Fruit fly (Drosophila melanogaster): ENCODE data around the gene Paics.
A peak's percentile ranks its signal among the peaks of the same experiment; 100 is the strongest.

Gene Paics

dm6 chrX:12733770-12734189 is 26.6 kb downstream of the Paics start:
- TF ChIP-seq Hr38 (GFP tag; optimal IDR thresholded peaks at IDR 0.05) (no peak), svp (GFP tag) (peak; percentile 60)

- TF ChIP-seq Blimp-1 (GFP tag; optimal IDR thresholded peaks at IDR 0.05) (no peak), CG6163 (GFP tag; IDR thresholded peaks at IDR 0.05) (no peak), Ets21C (GFP tag; optimal IDR thresholded peaks at IDR 0.05) (no peak), CG3919 (GFP tag; optimal IDR thresholded peaks at IDR 0.05) (no peak), Gug (GFP tag; IDR thresholded peaks at IDR 0.05) (no peak), spab (GFP tag; optimal IDR thresholded peaks at IDR 0.05) (no peak), CG3032 (tag; optimal IDR thresholded peaks at IDR 0.05) (no peak), acj6 (GFP tag; optimal IDR thresholded peaks at IDR 0.05) (no peak), CG7368 (GFP tag; optimal IDR thresholded peaks at IDR 0.05) (no peak), fd85E (GFP tag; optimal IDR thresholded peaks at IDR 0.05) (no peak), Smox (GFP tag; optimal IDR thresholded peaks at IDR 0.05) (no peak), vri (GFP tag; optimal IDR thresholded peaks at IDR 0.05) (peak; percentile 29), CG31627 (GFP tag; optimal IDR thresholded peaks at IDR 0.05) (no peak), Eip93F (GFP tag; optimal IDR thresholded peaks at IDR 0.05) (peak; percentile 13), Sox102F (GFP tag; optimal IDR thresholded peaks at IDR 0.05) (no peak), Eip78C (GFP tag) (peak; percentile 30), CG16779 (tag; optimal IDR thresholded peaks at IDR 0.05) (no peak)
These were observed 27.9 kb downstream of the Paics start for dm6 chrX:12732486-12732885.

dm6 chrX:12731077-12731476 is 29.3 kb downstream of the Paics start:
- no peak for TF ChIP-seq Gug (GFP tag; IDR thresholded peaks at IDR 0.05)
- TF ChIP-seq net (GFP tag; optimal IDR thresholded peaks at IDR 0.05), result no peak
- no peak for TF ChIP-seq Eip75B (GFP tag; optimal IDR thresholded peaks at IDR 0.05)

- TF ChIP-seq CG6163 (GFP tag; IDR thresholded peaks at IDR 0.05) (peak; percentile 63; the same call in 2 of the 3 replicates), CG6276 (GFP tag; optimal IDR thresholded peaks at IDR 0.05) (no peak), CG8319 (GFP tag; optimal IDR thresholded peaks at IDR 0.05) (no peak), Hr4 (GFP tag; optimal IDR thresholded peaks at IDR 0.05) (no peak), Smox (GFP tag; optimal IDR thresholded peaks at IDR 0.05) (no peak), vri (GFP tag; optimal IDR thresholded peaks at IDR 0.05) (peak; percentile 58), CG8632 (GFP tag; optimal IDR thresholded peaks at IDR 0.05) (no peak), svp (GFP tag) (peak; percentile 85), Eip75B (GFP tag; optimal IDR thresholded peaks at IDR 0.05) (peak; percentile 46), topi (GFP tag; optimal IDR thresholded peaks at IDR 0.05) (no peak), Sox15 (GFP tag; optimal IDR thresholded peaks at IDR 0.05) (no peak), Eip78C (GFP tag) (peak; percentile 76), CG6792 (GFP tag; optimal IDR thresholded peaks at IDR 0.05) (no peak), Hr38 (GFP tag; optimal IDR thresholded peaks at IDR 0.05) (no peak), CG34406 (GFP tag; optimal IDR thresholded peaks at IDR 0.05) (peak; percentile 30), CG7368 (GFP tag; optimal IDR thresholded peaks at IDR 0.05) (no peak), CG15336 (GFP tag; IDR thresholded peaks at IDR 0.05) (peak; percentile 30; the same call in 1 of the 2 replicates), ss (GFP tag; optimal IDR thresholded peaks at IDR 0.05) (peak; percentile 32 to 36), CG3919 (GFP tag; optimal IDR thresholded peaks at IDR 0.05) (peak; percentile 31), CG8119 (GFP tag; IDR thresholded peaks at IDR 0.05) (peak; percentile 41; the same call in 2 of the 3 replicates), dac (GFP tag; optimal IDR thresholded peaks at IDR 0.05) (no peak), fkh (GFP tag; optimal IDR thresholded peaks at IDR 0.05) (peak; percentile 31), Eip93F (GFP tag; optimal IDR thresholded peaks at IDR 0.05) (peak; percentile 15), CG6808 (GFP tag; optimal IDR thresholded peaks at IDR 0.05) (no peak)
These were observed 32.7 kb downstream of the Paics start for dm6 chrX:12727642-12728228.

Data from whole organism, prepupa.